Worm (Caenorhabditis elegans) whole organism, early embryonic: ENCODE results near the gene msra-1.

Source experiments
- B0310.2 ChIP-seq: sonication (generic microtip); optimal IDR thresholded peaks from 2 replicates; lab custom pipeline; 2016; ENCODE audit warnings: mild to moderate bottlenecking, missing genetic modification characterization, missing compliant biosample characterization
- F13C5.2 ChIP-seq: sonication (generic microtip); optimal IDR thresholded peaks from 2 replicates; lab custom pipeline; 2017; ENCODE audit warnings: mild to moderate bottlenecking, missing genetic modification characterization, inconsistent platforms, missing compliant biosample characterization
- aly-1 ChIP-seq: sonication (generic microtip); optimal IDR thresholded peaks from 2 replicates; lab custom pipeline; 2016; ENCODE audit warnings: missing genetic modification characterization, missing compliant biosample characterization
- ama-1 ChIP-seq: fragments of 150-350 bp; optimal IDR thresholded peaks from 2 replicates; lab custom pipeline; 2014
- ceh-13 ChIP-seq: fragments of 200-800 bp; sonication (Bioruptor generic); optimal IDR thresholded peaks from 2 replicates; lab custom pipeline; 2018; ENCODE audit warnings: mild to moderate bottlenecking, missing genetic modification characterization, missing compliant biosample characterization
- ceh-36 ChIP-seq: sonication (generic microtip); optimal IDR thresholded peaks from 2 replicates; lab custom pipeline; 2016; ENCODE audit warnings: missing genetic modification characterization, inconsistent platforms, missing compliant biosample characterization
- ets-7 ChIP-seq: sonication (generic microtip); optimal IDR thresholded peaks from 2 replicates; lab custom pipeline; 2016; ENCODE audit warnings: missing genotype, missing genetic modification characterization, missing compliant biosample characterization
- flt-1 ChIP-seq: fragments of 200-800 bp; sonication (Bioruptor generic); IDR thresholded peaks from 2 replicates; pipeline ENCODE4 v1.3.6; 2022; ENCODE audit warnings: missing genetic modification characterization, missing compliant biosample characterization
- hmbx-1 ChIP-seq: sonication (generic microtip); optimal IDR thresholded peaks from 2 replicates; lab custom pipeline; 2016; ENCODE audit warnings: mild to moderate bottlenecking, missing genetic modification characterization, missing compliant biosample characterization
- hmg-4 ChIP-seq: fragments of 200-800 bp; sonication (Bioruptor generic); optimal IDR thresholded peaks from 2 replicates; lab custom pipeline; 2018; ENCODE audit warnings: mild to moderate bottlenecking, missing genetic modification characterization, missing compliant biosample characterization
- hnd-1 ChIP-seq: sonication (generic microtip); optimal IDR thresholded peaks from 2 replicates; lab custom pipeline; 2016; ENCODE audit warnings: missing genetic modification characterization, missing compliant biosample characterization
- pes-1 ChIP-seq: fragments of 200-800 bp; sonication (Bioruptor generic); IDR thresholded peaks from 2 replicates; pipeline ENCODE4 v1.3.6; 2022; ENCODE audit warnings: missing genetic modification reagents, missing genetic modification characterization, missing compliant biosample characterization
- scrt-1 ChIP-seq: fragments of 200-800 bp; sonication (Bioruptor generic); IDR thresholded peaks from 2 replicates; pipeline ENCODE4 v1.3.6; 2022; ENCODE audit warnings: missing genetic modification characterization, missing compliant biosample characterization
- sea-1 ChIP-seq: fragments of 200-800 bp; sonication (Bioruptor generic); conservative IDR thresholded peaks from 2 replicates; pipeline ENCODE4 v1.3.6; 2022; ENCODE audit warnings: missing genetic modification characterization, missing compliant biosample characterization
- tbx-11 ChIP-seq: fragments of 200-800 bp; sonication (Bioruptor generic); IDR thresholded peaks from 2 replicates; pipeline ENCODE4 v1.3.6; 2022; ENCODE audit warnings: missing genetic modification characterization, missing compliant biosample characterization
- tbx-37 ChIP-seq: fragments of 200-800 bp; sonication (Bioruptor generic); conservative IDR thresholded peaks from 2 replicates; pipeline ENCODE4 v1.3.6; 2022; ENCODE audit warnings: missing genetic modification reagents, missing genetic modification characterization, missing compliant biosample characterization
- tra-4 ChIP-seq: sonication (generic microtip); optimal IDR thresholded peaks from 2 replicates; lab custom pipeline; 2017; ENCODE audit warnings: missing genetic modification characterization, missing compliant biosample characterization

msra-1 gene

ce11 chrII:7402625-7403024 lies 38.8 kb upstream of the msra-1 start, which contains the start of gene nas-7:
nas-7 (minus strand) TSS chrII:7402725.
- TF ChIP-seq ets-7 (no peak), ama-1 (lab: Kevin White, UChicago) (no peak), F13C5.2 (no peak), hmbx-1 (tag; lab: Kevin White, UChicago) (no peak), tbx-37 (GFP tag; lab: Robert Waterston, UW) (no peak), hnd-1 (tag; lab: Kevin White, UChicago) (no peak), hmg-4 (GFP tag; lab: Kevin White, UChicago) (no peak), tbx-11 (GFP tag; lab: Robert Waterston, UW) (no peak), ceh-13 (GFP tag; lab: Kevin White, UChicago) (no peak), ceh-36 (tag; lab: Kevin White, UChicago) (no peak), aly-1 (tag; lab: Kevin White, UChicago) (no peak), sea-1 (GFP tag; lab: Robert Waterston, UW) (no peak), B0310.2 (tag; lab: Kevin White, UChicago) (no peak)

ce11 chrII:7398712-7399111 lies 34.9 kb upstream of the msra-1 start, which contains the start of gene C07D10.1:
C07D10.1 (plus strand) TSS chrII:7399012.
- no peak for TF ChIP-seq ama-1 (lab: Kevin White, UChicago)
- TF ChIP-seq hmg-4 (GFP tag; lab: Kevin White, UChicago), result no peak
- TF ChIP-seq hnd-1 (tag; lab: Kevin White, UChicago), result no peak
- TF ChIP-seq flt-1 (GFP tag; lab: Robert Waterston, UW), result no peak
- TF ChIP-seq hmbx-1 (tag; lab: Kevin White, UChicago), result no peak
- TF ChIP-seq tbx-11 (GFP tag; lab: Robert Waterston, UW), result no peak
- no peak for TF ChIP-seq ceh-13 (GFP tag; lab: Kevin White, UChicago)
- TF ChIP-seq pes-1, result no peak

- no peak for TF ChIP-seq tbx-11 (GFP tag; lab: Robert Waterston, UW)
- TF ChIP-seq ets-7, result no peak
- TF ChIP-seq ceh-36 (tag; lab: Kevin White, UChicago), result no peak
- no peak for TF ChIP-seq B0310.2 (tag; lab: Kevin White, UChicago)
- no peak for TF ChIP-seq hmbx-1 (tag; lab: Kevin White, UChicago)
- no peak for TF ChIP-seq F13C5.2
- no peak for TF ChIP-seq flt-1 (GFP tag; lab: Robert Waterston, UW)
- no peak for TF ChIP-seq pes-1
- TF ChIP-seq ama-1 (lab: Kevin White, UChicago), result no peak
- TF ChIP-seq tra-4 (tag; lab: Kevin White, UChicago), result no peak
- no peak for TF ChIP-seq hnd-1 (tag; lab: Kevin White, UChicago)
- no peak for TF ChIP-seq sea-1 (GFP tag; lab: Robert Waterston, UW)
- TF ChIP-seq hmg-4 (GFP tag; lab: Kevin White, UChicago), result no peak
- TF ChIP-seq tbx-37 (GFP tag; lab: Robert Waterston, UW), result no peak
- TF ChIP-seq scrt-1, result no peak
Observed at ce11 chrII:7397273-7397840, 33.5 kb upstream of the msra-1 start.

ce11 chrII:7396081-7396480 lies 32.2 kb upstream of the msra-1 start:
- TF ChIP-seq tra-4 (tag; lab: Kevin White, UChicago) (no peak), tbx-11 (GFP tag; lab: Robert Waterston, UW) (no peak), ceh-13 (GFP tag; lab: Kevin White, UChicago) (no peak), aly-1 (tag; lab: Kevin White, UChicago) (no peak), pes-1 (no peak)

ce11 chrII:7394690-7395054 lies 30.8 kb upstream of the msra-1 start, which contains the start of gene bath-44:
bath-44 (plus strand) TSS chrII:7394955.
- TF ChIP-seq ceh-36 (tag; lab: Kevin White, UChicago) (no peak), ceh-13 (GFP tag; lab: Kevin White, UChicago) (no peak), flt-1 (GFP tag; lab: Robert Waterston, UW) (no peak), F13C5.2 (no peak), hnd-1 (tag; lab: Kevin White, UChicago) (no peak), B0310.2 (tag; lab: Kevin White, UChicago) (no peak), hmg-4 (GFP tag; lab: Kevin White, UChicago) (no peak), sea-1 (GFP tag; lab: Robert Waterston, UW) (no peak), ama-1 (lab: Kevin White, UChicago) (no peak), tra-4 (tag; lab: Kevin White, UChicago) (no peak), pes-1 (no peak), ets-7 (no peak), scrt-1 (no peak), hmbx-1 (tag; lab: Kevin White, UChicago) (no peak), tbx-37 (GFP tag; lab: Robert Waterston, UW) (no peak), aly-1 (tag; lab: Kevin White, UChicago) (no peak), tbx-11 (GFP tag; lab: Robert Waterston, UW) (no peak)

ce11 chrII:7393922-7394689 lies 30.3 kb upstream of the msra-1 start:
- TF ChIP-seq ceh-36 (tag; lab: Kevin White, UChicago), result no peak
- TF ChIP-seq flt-1 (GFP tag; lab: Robert Waterston, UW), result no peak
- no peak for TF ChIP-seq scrt-1
- TF ChIP-seq hmbx-1 (tag; lab: Kevin White, UChicago), result no peak
- TF ChIP-seq B0310.2 (tag; lab: Kevin White, UChicago), result no peak
- TF ChIP-seq ama-1 (lab: Kevin White, UChicago), result no peak
- TF ChIP-seq ets-7, result no peak
- TF ChIP-seq F13C5.2, result no peak
- TF ChIP-seq hnd-1 (tag; lab: Kevin White, UChicago), result no peak
- TF ChIP-seq aly-1 (tag; lab: Kevin White, UChicago), result no peak
- no peak for TF ChIP-seq tbx-11 (GFP tag; lab: Robert Waterston, UW)
- TF ChIP-seq tbx-37 (GFP tag; lab: Robert Waterston, UW), result no peak
- TF ChIP-seq pes-1, result no peak
- no peak for TF ChIP-seq hmg-4 (GFP tag; lab: Kevin White, UChicago)
- TF ChIP-seq tra-4 (tag; lab: Kevin White, UChicago), result no peak
- TF ChIP-seq sea-1 (GFP tag; lab: Robert Waterston, UW), result no peak
- no peak for TF ChIP-seq ceh-13 (GFP tag; lab: Kevin White, UChicago)
